Fruit fly (Drosophila melanogaster) Kc167 (cell line): ENCODE measurements around the gene CG5913.

Experiments used
- Sin3A ChIP-seq: fragments of >200 bp; optimal IDR thresholded peaks from 2 replicates; lab custom pipeline; 2018; ENCODE audit warnings: missing external identifiers
- h ChIP-seq: fragments of >200 bp; optimal IDR thresholded peaks from 3 replicates; lab custom pipeline; 2018; ENCODE audit warnings: missing external identifiers
- insv ChIP-seq: fragments of >200 bp; optimal IDR thresholded peaks from 3 replicates; lab custom pipeline; 2018; ENCODE audit warnings: missing external identifiers
- psq ChIP-seq: fragments of >200 bp; optimal IDR thresholded peaks from 2 replicates; lab custom pipeline; 2017; ENCODE audit warnings: missing external identifiers
- ttk ChIP-seq: sonication (Bioruptor generic); optimal IDR thresholded peaks from 2 replicates; lab custom pipeline; 2017; ENCODE audit warnings: missing external identifiers

DNA sequence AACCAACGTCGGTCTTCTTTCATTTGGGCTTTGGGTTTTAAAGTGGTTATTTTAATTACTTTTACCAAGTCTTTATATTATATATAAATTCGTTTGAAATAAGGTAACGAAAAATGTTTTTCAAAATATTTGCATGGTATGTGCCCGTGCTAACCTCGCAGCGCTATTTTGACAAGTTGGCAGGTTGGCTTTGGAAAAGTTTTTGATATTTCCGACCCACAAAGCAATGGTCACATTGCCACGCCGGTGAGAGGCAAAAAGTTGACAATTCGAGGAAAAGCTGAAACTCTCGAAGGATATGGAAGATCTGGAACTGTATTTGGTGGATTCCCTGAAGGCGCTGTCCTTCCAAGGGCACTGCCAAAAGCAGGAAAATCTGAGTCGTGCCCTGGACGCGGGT, at the start of gene CG5913:
- TF ChIP-seq Sin3A (lab: Kevin White, UChicago) = no peak
- no peak for TF ChIP-seq psq (lab: Kevin White, UChicago)
- no peak for TF ChIP-seq ttk (lab: Kevin White, UChicago)
- TF ChIP-seq insv (lab: Kevin White, UChicago) = no peak
- TF ChIP-seq h (lab: Kevin White, UChicago) = no peak
